Worm (Caenorhabditis elegans) whole organism, L1 larva: ENCODE data around the gene K08D12.8.

Source experiments
- blmp-1 ChIP-seq: fragments of 150-350 bp; optimal IDR thresholded peaks from 2 replicates; lab custom pipeline; 2014; ENCODE audit warnings: missing biosample characterization, missing genetic modification characterization
- lir-3 ChIP-seq: sonication (generic microtip); optimal IDR thresholded peaks from 2 replicates; lab custom pipeline; 2016; ENCODE audit warnings: mild to moderate bottlenecking, missing genetic modification characterization, moderate library complexity, missing compliant biosample characterization; ENCODE audit not compliant: poor library complexity

DNA sequence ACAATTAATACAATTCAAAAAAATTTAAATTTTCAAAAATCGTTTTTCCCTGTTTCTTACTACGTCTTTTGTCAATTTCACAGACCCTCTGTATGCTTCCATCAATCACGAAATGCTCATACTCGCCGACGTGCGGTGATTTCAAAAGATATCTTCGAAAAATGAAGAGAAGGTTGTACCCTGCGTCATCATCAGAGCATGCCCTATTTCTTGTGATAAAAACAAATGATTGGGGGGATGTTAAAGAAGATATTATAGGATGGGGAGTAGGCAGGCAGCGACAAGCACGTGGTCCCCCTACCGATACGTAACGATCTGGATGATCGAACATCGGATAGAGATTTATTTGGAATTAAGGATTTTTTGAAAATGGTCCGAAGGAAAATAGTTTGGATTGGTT lies 32.6 kb downstream of the K08D12.8 start:
- TF ChIP-seq lir-3 (no peak), blmp-1 (tag; lab: Kevin White, UChicago) (no peak)
